Worm (Caenorhabditis elegans) whole organism, L4 larva: ENCODE results near the gene snr-5.

Experiments used
- Y75B8A.6 ChIP-seq: fragments of 200-800 bp; sonication (Bioruptor generic); IDR thresholded peaks from 2 replicates; pipeline ENCODE4 v1.3.6; 2022; ENCODE audit warnings: missing genetic modification reagents, missing genetic modification characterization, missing compliant biosample characterization
- ama-1 ChIP-seq: fragments of 150-350 bp; optimal IDR thresholded peaks from 2 replicates; lab custom pipeline; 2014; ENCODE audit warnings: inconsistent platforms, mixed read lengths
- dmd-6 ChIP-seq: fragments of 200-800 bp; sonication (Bioruptor generic); IDR thresholded peaks from 2 replicates; pipeline ENCODE4 v1.3.6; 2022; ENCODE audit warnings: missing genetic modification reagents, missing genetic modification characterization, missing compliant biosample characterization
- lin-29 ChIP-seq: fragments of 200-800 bp; sonication (Bioruptor generic); IDR thresholded peaks from 2 replicates; pipeline ENCODE4 v1.3.6; 2022; ENCODE audit warnings: missing genetic modification reagents, missing genetic modification characterization, missing compliant biosample characterization
- mep-1 ChIP-seq: fragments of 150-350 bp; sonication (generic microtip); optimal IDR thresholded peaks from 3 replicates; lab custom pipeline; 2014; ENCODE audit warnings: missing biosample characterization, missing genetic modification characterization
- nhr-11 ChIP-seq: fragments of 150-350 bp; optimal IDR thresholded peaks from 2 replicates; lab custom pipeline; 2014; ENCODE audit warnings: missing biosample characterization, missing genetic modification characterization
- nhr-237 ChIP-seq: sonication (generic microtip); optimal IDR thresholded peaks from 2 replicates; lab custom pipeline; 2017; ENCODE audit warnings: missing biosample characterization, missing genetic modification characterization
- nhr-77 ChIP-seq: fragments of 150-350 bp; optimal IDR thresholded peaks from 2 replicates; lab custom pipeline; 2014; ENCODE audit warnings: missing biosample characterization, missing genetic modification characterization
- unc-62 ChIP-seq, 3 experiments: fragments of 150-350 bp in 1 of 3; sonication (generic microtip); optimal IDR thresholded peaks in 2 of 3; peaks in 1 of 3; 1 replicate in 1 of 3; 2 replicates in 2 of 3; lab custom pipeline; 2014 to 2017; ENCODE audit warnings: missing biosample characterization in 3 of 3, missing genetic modification characterization in 3 of 3, missing genetic modification reagents in 3 of 3, missing genotype in 1 of 3

ce11 chrIII:7880132-7880715 is 18.4 kb downstream of the snr-5 start:
- TF ChIP-seq unc-62 (GFP tag; optimal IDR thresholded peaks at IDR 0.05 in 1 of 2; lab: Kevin White, UChicago) (no peak), unc-62 (tag; optimal IDR thresholded peaks at IDR 0.05; lab: Kevin White, UChicago) (no peak), Y75B8A.6 (GFP tag; lab: Robert Waterston, UW) (no peak), dmd-6 (no peak), ama-1 (lab: Kevin White, UChicago) (no peak), nhr-77 (no peak), nhr-237 (tag; lab: Kevin White, UChicago) (no peak), nhr-11 (tag; lab: Kevin White, UChicago) (peak; percentile 41), mep-1 (tag; lab: Kevin White, UChicago) (no peak), lin-29 (GFP tag; lab: Robert Waterston, UW) (no peak)
